Worm (Caenorhabditis elegans) whole organism, L1 larva: Measurements from ENCODE around the gene pals-16.

Source experiments
- C04F5.9 ChIP-seq: sonication (generic microtip); optimal IDR thresholded peaks from 2 replicates; lab custom pipeline; 2016; ENCODE audit warnings: missing genetic modification characterization, missing compliant biosample characterization
- C34B4.2 ChIP-seq: sonication (generic microtip); optimal IDR thresholded peaks from 2 replicates; lab custom pipeline; 2017; ENCODE audit warnings: mild to moderate bottlenecking, missing genetic modification characterization, missing compliant biosample characterization
- Y116A8C.19 ChIP-seq: sonication (generic microtip); optimal IDR thresholded peaks from 2 replicates; lab custom pipeline; 2016; ENCODE audit warnings: missing compliant biosample characterization, missing genetic modification characterization, borderline replicate concordance
- ama-1 ChIP-seq: fragments of 150-350 bp; optimal IDR thresholded peaks from 2 replicates; lab custom pipeline; 2014
- blmp-1 ChIP-seq: fragments of 150-350 bp; optimal IDR thresholded peaks from 2 replicates; lab custom pipeline; 2014; ENCODE audit warnings: missing biosample characterization, missing genetic modification characterization
- ceh-63 ChIP-seq: fragments of 200-800 bp; sonication (Bioruptor generic); optimal IDR thresholded peaks from 2 replicates; lab custom pipeline; 2018; ENCODE audit warnings: mild to moderate bottlenecking, missing genetic modification characterization, missing compliant biosample characterization
- ceh-8 ChIP-seq: fragments of 200-800 bp; sonication (Bioruptor generic); optimal IDR thresholded peaks from 2 replicates; lab custom pipeline; 2018; ENCODE audit warnings: mild to moderate bottlenecking, missing genetic modification characterization, moderate library complexity, missing compliant biosample characterization
- ceh-82 ChIP-seq, 3 experiments: fragments of 150-350 bp in 1 of 3; sonication (generic microtip) in 2 of 3; optimal IDR thresholded peaks; 2 replicates each; lab custom pipeline; 2014 to 2017; ENCODE audit warnings: missing biosample characterization in 3 of 3, missing genetic modification characterization in 3 of 3
- ceh-90 ChIP-seq: sonication (generic microtip); optimal IDR thresholded peaks from 2 replicates; lab custom pipeline; 2016; ENCODE audit warnings: missing genetic modification characterization, missing compliant biosample characterization
- dsc-1 ChIP-seq: sonication (generic microtip); optimal IDR thresholded peaks from 2 replicates; lab custom pipeline; 2016; ENCODE audit warnings: mild to moderate bottlenecking, missing genetic modification characterization, missing compliant biosample characterization
- efl-1 ChIP-seq, 4 experiments: fragments of 150-350 bp; optimal IDR thresholded peaks in 3 of 4; peaks in 1 of 4; 1 replicate in 1 of 4; 2 replicates in 3 of 4; lab custom pipeline; 2014; ENCODE audit warnings: missing biosample characterization in 2 of 4, missing genetic modification characterization in 2 of 4, missing genetic modification reagents in 2 of 4
- efl-3 ChIP-seq: fragments of 200-800 bp; sonication (Bioruptor generic); optimal IDR thresholded peaks from 2 replicates; lab custom pipeline; 2018; ENCODE audit warnings: mild to moderate bottlenecking, missing genetic modification characterization, missing compliant biosample characterization
- egl-27 ChIP-seq, 2 experiments: fragments of 150-350 bp in 1 of 2; sonication (generic microtip); optimal IDR thresholded peaks; 3 replicates each; lab custom pipeline; 2017 to 2018; ENCODE audit warnings: missing biosample characterization in 2 of 2, missing genetic modification characterization in 2 of 2, missing genetic modification reagents in 2 of 2
- elt-2 ChIP-seq: sonication (generic microtip); optimal IDR thresholded peaks from 2 replicates; lab custom pipeline; 2016; ENCODE audit warnings: missing genetic modification characterization, mild to moderate bottlenecking, inconsistent platforms, missing compliant biosample characterization, missing genetic modification reagents
- elt-3 ChIP-seq, 6 experiments: fragments of 150-350 bp in 1 of 6; sonication (generic microtip); optimal IDR thresholded peaks; 2 replicates each; lab custom pipeline; 2017 to 2018; ENCODE audit warnings: missing biosample characterization in 6 of 6, missing genetic modification characterization in 6 of 6, inconsistent platforms in 1 of 6
- ets-5 ChIP-seq: fragments of 200-800 bp; sonication (Bioruptor generic); IDR thresholded peaks from 2 replicates; pipeline ENCODE4 v1.3.6; 2022; ENCODE audit warnings: missing genetic modification characterization, missing compliant biosample characterization
- fkh-10 ChIP-seq: sonication (generic microtip); optimal IDR thresholded peaks from 2 replicates; lab custom pipeline; 2017; ENCODE audit warnings: missing biosample characterization, missing genetic modification reagents, missing genetic modification characterization
- fkh-8 ChIP-seq: sonication (generic microtip); optimal IDR thresholded peaks from 2 replicates; lab custom pipeline; 2016; ENCODE audit warnings: mild to moderate bottlenecking, missing genetic modification characterization, missing compliant biosample characterization
- fos-1 ChIP-seq: fragments of 150-350 bp; optimal IDR thresholded peaks from 2 replicates; lab custom pipeline; 2014; ENCODE audit warnings: missing biosample characterization, missing genetic modification characterization
- hpl-2 ChIP-seq: fragments of 150-350 bp; optimal IDR thresholded peaks from 2 replicates; lab custom pipeline; 2014; ENCODE audit warnings: missing biosample characterization, missing genetic modification reagents, missing genetic modification characterization
- irx-1 ChIP-seq: sonication (generic microtip); optimal IDR thresholded peaks from 2 replicates; lab custom pipeline; 2016; ENCODE audit warnings: missing genetic modification characterization, missing compliant biosample characterization
- jun-1 ChIP-seq: fragments of 150-350 bp; optimal IDR thresholded peaks from 2 replicates; lab custom pipeline; 2014; ENCODE audit warnings: missing biosample characterization, missing genetic modification reagents, missing genetic modification characterization
- lin-14 ChIP-seq: fragments of 200-800 bp; sonication (Bioruptor generic); optimal IDR thresholded peaks from 2 replicates; lab custom pipeline; 2018; ENCODE audit warnings: mild to moderate bottlenecking, missing genetic modification characterization, moderate library complexity, missing compliant biosample characterization
- lin-15B ChIP-seq: fragments of 150-350 bp; sonication (generic microtip); optimal IDR thresholded peaks from 3 replicates; lab custom pipeline; 2014; ENCODE audit warnings: missing biosample characterization, missing genetic modification characterization
- lin-39 ChIP-seq: fragments of 150-350 bp; optimal IDR thresholded peaks from 2 replicates; lab custom pipeline; 2014; ENCODE audit warnings: missing biosample characterization, missing genetic modification reagents, missing genetic modification characterization
- lsy-2 ChIP-seq, 2 experiments: fragments of 150-350 bp; optimal IDR thresholded peaks; 2 replicates each; lab custom pipeline; 2014; ENCODE audit warnings: missing biosample characterization in 2 of 2, missing genetic modification characterization in 2 of 2
- mab-9 ChIP-seq: fragments of 200-800 bp; sonication (Bioruptor generic); IDR thresholded peaks from 2 replicates; pipeline ENCODE4 v1.3.6; 2022; ENCODE audit warnings: missing genetic modification reagents, missing genetic modification characterization, missing compliant biosample characterization
- mdl-1 ChIP-seq, 2 experiments: fragments of 150-350 bp; optimal IDR thresholded peaks; 2 replicates each; lab custom pipeline; 2014 to 2017; ENCODE audit warnings: missing biosample characterization in 2 of 2, missing genetic modification characterization in 2 of 2, inconsistent platforms in 1 of 2
- mef-2 ChIP-seq: fragments of 150-350 bp; optimal IDR thresholded peaks from 2 replicates; lab custom pipeline; 2014; ENCODE audit warnings: missing biosample characterization, missing genetic modification characterization
- mep-1 ChIP-seq: fragments of 150-350 bp; optimal IDR thresholded peaks from 2 replicates; lab custom pipeline; 2014; ENCODE audit warnings: missing biosample characterization, missing genetic modification characterization
- nhr-28 ChIP-seq: fragments of 150-350 bp; optimal IDR thresholded peaks from 2 replicates; lab custom pipeline; 2014; ENCODE audit warnings: missing biosample characterization, missing genetic modification characterization
- nhr-71 ChIP-seq: sonication (generic microtip); optimal IDR thresholded peaks from 2 replicates; lab custom pipeline; 2016; ENCODE audit warnings: mild to moderate bottlenecking, missing genetic modification characterization, moderate library complexity, missing compliant biosample characterization
- nhr-77 ChIP-seq: fragments of 150-350 bp; optimal IDR thresholded peaks from 2 replicates; lab custom pipeline; 2014; ENCODE audit warnings: missing biosample characterization, missing genetic modification characterization
- pag-3 ChIP-seq: sonication (generic microtip); optimal IDR thresholded peaks from 2 replicates; lab custom pipeline; 2017; ENCODE audit warnings: missing genetic modification characterization, mild to moderate bottlenecking, missing compliant biosample characterization, antibody characterized with exemption, borderline replicate concordance; ENCODE audit not compliant: insufficient read depth
- pax-3 ChIP-seq: fragments of 200-800 bp; sonication (Bioruptor generic); optimal IDR thresholded peaks from 2 replicates; lab custom pipeline; 2018; ENCODE audit warnings: mild to moderate bottlenecking, missing genetic modification characterization, moderate library complexity, missing compliant biosample characterization
- skn-1 ChIP-seq: fragments of 150-350 bp; optimal IDR thresholded peaks from 2 replicates; lab custom pipeline; 2014; ENCODE audit warnings: missing biosample characterization, missing genetic modification characterization
- snpc-4 ChIP-seq: fragments of 150-350 bp; optimal IDR thresholded peaks from 2 replicates; lab custom pipeline; 2014; ENCODE audit warnings: missing biosample characterization, missing genetic modification characterization
- sptf-1 ChIP-seq: fragments of 150-350 bp; optimal IDR thresholded peaks from 2 replicates; lab custom pipeline; 2014; ENCODE audit warnings: missing biosample characterization, missing genetic modification characterization
- sup-37 ChIP-seq: fragments of 200-800 bp; sonication (Bioruptor generic); optimal IDR thresholded peaks from 2 replicates; lab custom pipeline; 2018; ENCODE audit warnings: mild to moderate bottlenecking, missing genetic modification characterization, missing compliant biosample characterization
- tbx-2 ChIP-seq: sonication (generic microtip); optimal IDR thresholded peaks from 2 replicates; lab custom pipeline; 2016; ENCODE audit warnings: missing genetic modification characterization, missing compliant biosample characterization
- unc-86 ChIP-seq: sonication (generic microtip); optimal IDR thresholded peaks from 2 replicates; lab custom pipeline; 2016; ENCODE audit warnings: missing genetic modification characterization, missing compliant biosample characterization
- unc-98 ChIP-seq: fragments of 200-800 bp; sonication (Bioruptor generic); IDR thresholded peaks from 2 replicates; pipeline ENCODE4 v1.3.6; 2022; ENCODE audit warnings: missing genetic modification characterization, missing compliant biosample characterization
- vab-15 ChIP-seq: sonication (generic microtip); optimal IDR thresholded peaks from 2 replicates; lab custom pipeline; 2017; ENCODE audit warnings: missing genotype, mild to moderate bottlenecking, missing genetic modification characterization, missing compliant biosample characterization
- zag-1 ChIP-seq: fragments of 150-350 bp; optimal IDR thresholded peaks from 2 replicates; lab custom pipeline; 2014; ENCODE audit warnings: missing biosample characterization, missing genetic modification characterization
- zip-4 ChIP-seq: fragments of 200-800 bp; sonication (Bioruptor generic); optimal IDR thresholded peaks from 2 replicates; lab custom pipeline; 2018; ENCODE audit warnings: mild to moderate bottlenecking, missing genetic modification characterization, moderate library complexity, missing compliant biosample characterization
- ztf-11 ChIP-seq, 2 experiments: sonication (generic microtip); optimal IDR thresholded peaks; 2 replicates each; lab custom pipeline; 2016 to 2017; ENCODE audit warnings: missing genetic modification characterization in 2 of 2, missing biosample characterization in 1 of 2, missing compliant biosample characterization in 1 of 2
- ztf-4 ChIP-seq: fragments of 150-350 bp; optimal IDR thresholded peaks from 2 replicates; lab custom pipeline; 2014; ENCODE audit warnings: missing biosample characterization, missing genetic modification characterization

Gene pals-16

DNA sequence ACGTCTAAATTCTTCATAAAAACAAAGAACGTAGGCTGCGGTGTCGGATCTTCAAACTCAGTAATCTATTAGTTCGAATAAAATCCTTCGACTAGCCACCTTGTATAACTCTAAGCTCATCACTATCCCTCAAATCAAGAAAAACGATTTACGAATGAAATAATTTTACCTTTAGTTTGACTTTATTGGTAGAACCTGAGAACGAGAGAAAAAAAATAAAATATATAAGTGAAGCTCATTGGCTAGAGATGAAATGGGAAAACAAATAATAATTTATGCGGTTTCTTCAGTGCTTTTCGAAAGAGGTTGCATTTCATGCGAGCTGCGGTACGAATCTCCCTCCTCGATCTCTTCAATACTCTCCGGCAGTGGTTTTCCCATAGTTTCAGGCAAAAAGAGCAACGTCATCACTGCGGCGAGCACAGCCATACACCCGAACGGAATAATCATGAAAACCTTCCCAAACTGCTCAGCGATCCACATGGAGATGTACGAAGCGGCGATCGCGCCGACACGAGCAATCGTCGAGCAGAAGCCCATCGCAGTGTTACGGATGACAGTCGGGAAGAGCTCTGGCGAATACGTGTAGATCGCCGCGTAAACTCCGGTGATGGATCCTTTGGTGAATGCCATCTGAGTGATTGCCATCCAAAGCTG lies 20.1 kb downstream of the pals-16 start (continued):
- TF ChIP-seq egl-27 (tag; optimal IDR thresholded peaks at IDR 0.05; lab: Kevin White, UChicago): no peak
- TF ChIP-seq ztf-4 (tag; lab: Kevin White, UChicago): peak; percentile 85
- TF ChIP-seq ceh-82 (tag; optimal IDR thresholded peaks at IDR 0.05; lab: Kevin White, UChicago): peak in 1 of 3 experiments; percentile 11
- no peak for TF ChIP-seq ceh-63 (GFP tag; lab: Kevin White, UChicago)
- TF ChIP-seq lin-14 (GFP tag; lab: Kevin White, UChicago): peak; percentile 36
- TF ChIP-seq ztf-11 (tag; optimal IDR thresholded peaks at IDR 0.05; lab: Kevin White, UChicago): no peak
- peak; percentile 10 to 13 for TF ChIP-seq efl-1 (optimal IDR thresholded peaks at IDR 0.05; lab: Kevin White, UChicago)
- peak in 1 of 2 experiments; percentile 92 for TF ChIP-seq efl-1 (GFP tag; optimal IDR thresholded peaks at IDR 0.05 in 1 of 2; lab: Kevin White, UChicago)
- no peak for TF ChIP-seq zag-1
- TF ChIP-seq fkh-10 (GFP tag; lab: Kevin White, UChicago): no peak
- TF ChIP-seq vab-15 (tag; lab: Kevin White, UChicago): no peak
- peak in 2 of 6 experiments; percentile 6 to 15 for TF ChIP-seq elt-3 (tag; optimal IDR thresholded peaks at IDR 0.05; lab: Kevin White, UChicago)
- TF ChIP-seq nhr-28 (tag; lab: Kevin White, UChicago): no peak
- TF ChIP-seq irx-1 (tag; lab: Kevin White, UChicago): no peak
- peak; percentile 53 to 68 for TF ChIP-seq lsy-2 (tag; optimal IDR thresholded peaks at IDR 0.05; lab: Kevin White, UChicago)
- peak; percentile 70 for TF ChIP-seq mab-9
- no peak for TF ChIP-seq ceh-8 (GFP tag; lab: Kevin White, UChicago)
- no peak for TF ChIP-seq C34B4.2 (tag; lab: Kevin White, UChicago)
- no peak for TF ChIP-seq jun-1 (tag; lab: Kevin White, UChicago)
- peak; percentile 33 for TF ChIP-seq zip-4 (GFP tag; lab: Kevin White, UChicago)
- TF ChIP-seq sptf-1: no peak
- no peak for TF ChIP-seq skn-1 (tag; lab: Kevin White, UChicago)
- TF ChIP-seq sup-37: no peak
- TF ChIP-seq Y116A8C.19 (tag; lab: Kevin White, UChicago): no peak
- TF ChIP-seq mdl-1 (tag; optimal IDR thresholded peaks at IDR 0.05; lab: Kevin White, UChicago): no peak
- no peak for TF ChIP-seq ceh-90
- TF ChIP-seq mep-1 (tag; lab: Kevin White, UChicago): no peak
- peak; percentile 76 for TF ChIP-seq pax-3 (tag; lab: Kevin White, UChicago)
- no peak for TF ChIP-seq fkh-8
- TF ChIP-seq blmp-1: no peak
- no peak for TF ChIP-seq pag-3
- TF ChIP-seq snpc-4: no peak
- peak; percentile 35 for TF ChIP-seq fos-1 (tag; lab: Kevin White, UChicago)
- peak; percentile 23 for TF ChIP-seq dsc-1 (tag; lab: Kevin White, UChicago)
- TF ChIP-seq lin-39: peak; percentile 29
- peak; percentile 62 for TF ChIP-seq elt-2 (tag; lab: Kevin White, UChicago)
- peak; percentile 25 for TF ChIP-seq tbx-2 (tag; lab: Kevin White, UChicago)
- TF ChIP-seq nhr-77 (tag; lab: Kevin White, UChicago): peak; percentile 25
- TF ChIP-seq lin-15B: no peak
- TF ChIP-seq ama-1 (lab: Kevin White, UChicago): peak; percentile 84
- TF ChIP-seq efl-3 (GFP tag; lab: Kevin White, UChicago): no peak
- no peak for TF ChIP-seq unc-98
- TF ChIP-seq unc-86 (tag; lab: Kevin White, UChicago): no peak
- no peak for TF ChIP-seq mef-2 (tag; lab: Kevin White, UChicago)
- TF ChIP-seq nhr-71: peak; percentile 81
- no peak for TF ChIP-seq ets-5
- peak; percentile 41 for TF ChIP-seq hpl-2 (GFP tag; lab: Kevin White, UChicago)
- TF ChIP-seq C04F5.9: peak; percentile 28
